Worm (Caenorhabditis elegans) whole organism, mixed stage, embryonic: ENCODE data around the gene ugt-67.

Experiments
- bed-3 ChIP-seq: fragments of 200-800 bp; sonication (Bioruptor generic); optimal IDR thresholded peaks from 3 replicates; lab custom pipeline; 2018; ENCODE audit warnings: mild to moderate bottlenecking, missing genetic modification characterization, moderate library complexity, missing compliant biosample characterization
- ces-1 ChIP-seq: fragments of 150-350 bp; optimal IDR thresholded peaks from 2 replicates; lab custom pipeline; 2014; ENCODE audit warnings: missing biosample characterization, missing genetic modification reagents, missing genetic modification characterization
- drap-1 ChIP-seq: fragments of 200-800 bp; sonication (Bioruptor generic); optimal IDR thresholded peaks from 3 replicates; lab custom pipeline; 2018; ENCODE audit warnings: mild to moderate bottlenecking, missing genetic modification characterization, missing compliant biosample characterization
- nhr-237 ChIP-seq: fragments of 150-350 bp; optimal IDR thresholded peaks from 2 replicates; lab custom pipeline; 2014; ENCODE audit warnings: missing biosample characterization, missing genetic modification characterization
- nhr-28 ChIP-seq: fragments of 150-350 bp; optimal IDR thresholded peaks from 2 replicates; lab custom pipeline; 2014; ENCODE audit warnings: missing biosample characterization, missing genetic modification characterization
- unc-120 ChIP-seq: sonication (generic microtip); optimal IDR thresholded peaks from 2 replicates; lab custom pipeline; 2017; ENCODE audit warnings: missing genetic modification characterization, missing compliant biosample characterization; ENCODE audit not compliant: poor library complexity, severe bottlenecking
- unc-62 ChIP-seq: fragments of 150-350 bp; optimal IDR thresholded peaks from 2 replicates; lab custom pipeline; 2014; ENCODE audit warnings: missing biosample characterization, missing genetic modification reagents, missing genetic modification characterization

- TF ChIP-seq unc-62 (no peak), nhr-237 (tag; lab: Kevin White, UChicago) (no peak), nhr-28 (no peak), bed-3 (no peak), ces-1 (no peak), unc-120 (tag; lab: Kevin White, UChicago) (no peak), drap-1 (GFP tag; lab: Kevin White, UChicago) (no peak)
Observed at ce11 chrV:4870627-4871026, 30.5 kb upstream of the ugt-67 start.
